Fruit fly (Drosophila melanogaster) whole organism, wandering third instar larva: ENCODE results near the gene CG34056.
A peak's percentile ranks its signal among the peaks of the same experiment; 100 is the strongest.
"Not testable (repeated sequence)": the region's sequence is repeated elsewhere in the genome, so short reads cannot be mapped to it uniquely, and the experiment has no call there.

Experiments used
- Abd-B ChIP-seq: fragments of >200 bp; optimal IDR thresholded peaks from 2 replicates; lab custom pipeline; 2017; ENCODE audit warnings: missing biosample characterization, missing genetic modification characterization
- CG32264 ChIP-seq: fragments of 200-800 bp; sonication (Bioruptor generic); optimal IDR thresholded peaks from 2 replicates; lab custom pipeline; 2016; ENCODE audit warnings: missing biosample characterization, missing genetic modification characterization
- CG9705 ChIP-seq: fragments of 200-800 bp; sonication (Bioruptor generic); optimal IDR thresholded peaks from 2 replicates; lab custom pipeline; 2018; ENCODE audit warnings: missing biosample characterization, mild to moderate bottlenecking, missing genetic modification characterization
- CrebA ChIP-seq: fragments of 200-800 bp; sonication (Bioruptor generic); optimal IDR thresholded peaks from 2 replicates; lab custom pipeline; 2016; ENCODE audit warnings: missing biosample characterization, mild to moderate bottlenecking, missing genetic modification characterization, borderline replicate concordance
- Dfd ChIP-seq: fragments of >200 bp; optimal IDR thresholded peaks from 2 replicates; lab custom pipeline; 2017; ENCODE audit warnings: missing biosample characterization, missing genetic modification characterization
- Dif ChIP-seq: fragments of 200-275, 200-300 bp; sonication (Bioruptor generic); optimal IDR thresholded peaks from 2 replicates; lab custom pipeline; 2018; ENCODE audit warnings: missing biosample characterization, missing genetic modification characterization; ENCODE audit not compliant: partially characterized antibody
- GATAd ChIP-seq: sonication (Bioruptor generic); optimal IDR thresholded peaks from 2 replicates; lab custom pipeline; 2016; ENCODE audit warnings: missing biosample characterization, missing genetic modification characterization
- HLH106 ChIP-seq: fragments of 200-800 bp; optimal IDR thresholded peaks from 3 replicates; lab custom pipeline; 2019; ENCODE audit warnings: missing biosample characterization, mild to moderate bottlenecking, missing genetic modification characterization, moderate library complexity
- Hnf4 ChIP-seq: fragments of 200-800 bp; sonication (Bioruptor generic); optimal IDR thresholded peaks from 2 replicates; lab custom pipeline; 2016; ENCODE audit warnings: missing biosample characterization, mild to moderate bottlenecking, missing genetic modification characterization
- Hr78 ChIP-seq: fragments of >200 bp; optimal IDR thresholded peaks from 2 replicates; lab custom pipeline; 2017; ENCODE audit warnings: missing biosample characterization, missing genetic modification characterization
- Hr83 ChIP-seq: fragments of 200-300 bp; sonication (Bioruptor generic); optimal IDR thresholded peaks from 2 replicates; lab custom pipeline; 2016; ENCODE audit warnings: missing biosample characterization, mild to moderate bottlenecking, missing genetic modification characterization, moderate library complexity; ENCODE audit not compliant: poor library complexity, severe bottlenecking
- Jra ChIP-seq: sonication (Bioruptor generic); optimal IDR thresholded peaks from 2 replicates; lab custom pipeline; 2016; ENCODE audit warnings: missing biosample characterization, missing genetic modification characterization
- Mio ChIP-seq: sonication (Bioruptor generic); optimal IDR thresholded peaks from 2 replicates; lab custom pipeline; 2016; ENCODE audit warnings: missing biosample characterization, missing genetic modification characterization
- Myc ChIP-seq: fragments of >200 bp; optimal IDR thresholded peaks from 2 replicates; lab custom pipeline; 2017
- N ChIP-seq: fragments of >200 bp; optimal IDR thresholded peaks from 2 replicates; lab custom pipeline; 2018; ENCODE audit warnings: missing biosample characterization, missing external identifiers, missing genetic modification characterization
- OdsH ChIP-seq: fragments of 200-800 bp; sonication (Bioruptor generic); optimal IDR thresholded peaks from 2 replicates; lab custom pipeline; 2016; ENCODE audit warnings: missing biosample characterization, mild to moderate bottlenecking, missing genetic modification characterization
- Rel ChIP-seq, 2 experiments: fragments of 200-800 bp; sonication (Bioruptor generic) in 1 of 2; optimal IDR thresholded peaks; 2 replicates in 1 of 2; 3 replicates in 1 of 2; lab custom pipeline; 2016 to 2019; ENCODE audit warnings: mild to moderate bottlenecking in 2 of 2, missing biosample characterization in 2 of 2, missing genetic modification characterization in 2 of 2, moderate library complexity in 1 of 2
- Sp1 ChIP-seq: fragments of 200-800 bp; sonication (Bioruptor generic); optimal IDR thresholded peaks from 3 replicates; lab custom pipeline; 2019; ENCODE audit warnings: missing biosample characterization, mild to moderate bottlenecking, missing genetic modification characterization, moderate library complexity
- Vsx2 ChIP-seq: fragments of 200-300, 225-300 bp; sonication (Bioruptor generic); optimal IDR thresholded peaks from 2 replicates; lab custom pipeline; 2018; ENCODE audit warnings: missing biosample characterization, missing genetic modification characterization; ENCODE audit not compliant: partially characterized antibody
- br ChIP-seq: fragments of 200-800 bp; sonication (Bioruptor generic); optimal IDR thresholded peaks from 2 replicates; lab custom pipeline; 2016; ENCODE audit warnings: missing biosample characterization, missing genetic modification characterization
- brk ChIP-seq: fragments of 200-800 bp; sonication (Bioruptor generic); optimal IDR thresholded peaks from 2 replicates; lab custom pipeline; 2016; ENCODE audit warnings: missing biosample characterization, mild to moderate bottlenecking, missing genetic modification characterization
- dl ChIP-seq, 2 experiments: fragments of 175-275, 200-275 bp in 1 of 2; fragments of 200-275 bp in 1 of 2; sonication (Bioruptor generic); optimal IDR thresholded peaks; lab custom pipeline; 2018; ENCODE audit warnings: mild to moderate bottlenecking in 2 of 2, missing biosample characterization in 2 of 2, missing genetic modification characterization in 2 of 2, moderate library complexity in 2 of 2; ENCODE audit not compliant: partially characterized antibody in 2 of 2, insufficient read depth in 1 of 2
- dmrt93B ChIP-seq: fragments of 200-800 bp; sonication (Bioruptor generic); optimal IDR thresholded peaks from 2 replicates; lab custom pipeline; 2018; ENCODE audit warnings: missing biosample characterization, mild to moderate bottlenecking, missing genetic modification characterization
- dsf ChIP-seq: sonication (Bioruptor generic); optimal IDR thresholded peaks from 2 replicates; lab custom pipeline; 2016; ENCODE audit warnings: missing biosample characterization, missing genetic modification characterization, borderline replicate concordance
- ey ChIP-seq: fragments of 200-800 bp; sonication (Bioruptor generic); optimal IDR thresholded peaks from 2 replicates; lab custom pipeline; 2016; ENCODE audit warnings: missing biosample characterization, missing genetic modification characterization
- foxo ChIP-seq, 2 experiments: fragments of 200-800 bp; sonication (Bioruptor generic); optimal IDR thresholded peaks; 2 replicates in 1 of 2; 3 replicates in 1 of 2; lab custom pipeline; 2016 to 2017; ENCODE audit warnings: missing biosample characterization in 2 of 2, missing genetic modification characterization in 2 of 2
- fru ChIP-seq: fragments of 200-800 bp; sonication (Bioruptor generic); optimal IDR thresholded peaks from 3 replicates; lab custom pipeline; 2016; ENCODE audit warnings: missing biosample characterization, mild to moderate bottlenecking, missing genetic modification characterization
- h ChIP-seq: fragments of 200-800 bp; sonication (Bioruptor generic); optimal IDR thresholded peaks from 3 replicates; lab custom pipeline; 2016; ENCODE audit warnings: missing biosample characterization, mild to moderate bottlenecking, missing genetic modification characterization
- jim ChIP-seq: fragments of 175-275, 200-325 bp; sonication (Bioruptor generic); optimal IDR thresholded peaks from 2 replicates; lab custom pipeline; 2016; ENCODE audit warnings: missing biosample characterization, mild to moderate bottlenecking, missing genetic modification characterization
- lola ChIP-seq: fragments of >200 bp; optimal IDR thresholded peaks from 2 replicates; lab custom pipeline; 2017; ENCODE audit warnings: missing biosample characterization, missing genetic modification characterization
- pan ChIP-seq: fragments of >200 bp; optimal IDR thresholded peaks from 2 replicates; lab custom pipeline; 2017
- psq ChIP-seq: fragments of 200-800 bp; sonication (Bioruptor generic); optimal IDR thresholded peaks from 3 replicates; lab custom pipeline; 2017; ENCODE audit warnings: missing biosample characterization, mild to moderate bottlenecking, missing genetic modification characterization, moderate library complexity
- rgr ChIP-seq: fragments of 200-800 bp; sonication (Bioruptor generic); optimal IDR thresholded peaks from 3 replicates; lab custom pipeline; 2016; ENCODE audit warnings: missing biosample characterization, mild to moderate bottlenecking, missing genetic modification characterization
- sage ChIP-seq: fragments of 200-800 bp; sonication (Bioruptor generic); optimal IDR thresholded peaks from 2 replicates; lab custom pipeline; 2016; ENCODE audit warnings: missing biosample characterization, mild to moderate bottlenecking, missing genetic modification characterization
- sv ChIP-seq: fragments of 200-800 bp; sonication (Bioruptor generic); optimal IDR thresholded peaks from 3 replicates; lab custom pipeline; 2016; ENCODE audit warnings: missing biosample characterization, missing genetic modification characterization
- tai ChIP-seq: sonication (Bioruptor generic); optimal IDR thresholded peaks from 2 replicates; lab custom pipeline; 2016; ENCODE audit warnings: missing biosample characterization, missing genetic modification characterization
- usp ChIP-seq: fragments of >200 bp; optimal IDR thresholded peaks from 2 replicates; lab custom pipeline; 2017; ENCODE audit warnings: missing biosample characterization, missing genetic modification characterization
- woc ChIP-seq: sonication (Bioruptor generic); optimal IDR thresholded peaks from 2 replicates; lab custom pipeline; 2016; ENCODE audit warnings: missing biosample characterization, mild to moderate bottlenecking, missing genetic modification characterization

CG34056 gene

DNA sequence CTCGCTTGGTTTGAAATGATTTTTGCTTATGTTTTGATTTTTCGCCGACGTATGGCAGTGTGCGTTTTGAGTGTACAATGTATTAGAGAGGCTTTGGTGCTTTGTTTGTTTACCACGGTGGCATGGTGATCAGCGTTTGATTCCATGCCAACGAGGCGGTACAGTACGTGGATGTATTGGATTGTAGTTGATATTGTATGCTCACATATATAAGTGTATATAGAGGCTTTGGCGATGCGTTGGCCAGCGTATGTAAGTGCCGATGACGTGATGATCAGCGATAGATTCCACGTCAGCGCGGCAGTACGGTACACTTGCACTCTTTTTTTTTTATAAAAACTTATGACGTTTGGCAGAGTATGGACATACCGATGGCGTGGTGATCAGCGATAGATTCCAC lies 30.7 kb upstream of the CG34056 start, which contains the start of gene CG12502:
CG12502 (plus strand) TSS at position 301 of the 400 bp plus-strand sequence.
- not testable (repeated sequence) for TF ChIP-seq CG9705, br, ey (GFP tag; lab: Kevin White, UChicago)

DNA sequence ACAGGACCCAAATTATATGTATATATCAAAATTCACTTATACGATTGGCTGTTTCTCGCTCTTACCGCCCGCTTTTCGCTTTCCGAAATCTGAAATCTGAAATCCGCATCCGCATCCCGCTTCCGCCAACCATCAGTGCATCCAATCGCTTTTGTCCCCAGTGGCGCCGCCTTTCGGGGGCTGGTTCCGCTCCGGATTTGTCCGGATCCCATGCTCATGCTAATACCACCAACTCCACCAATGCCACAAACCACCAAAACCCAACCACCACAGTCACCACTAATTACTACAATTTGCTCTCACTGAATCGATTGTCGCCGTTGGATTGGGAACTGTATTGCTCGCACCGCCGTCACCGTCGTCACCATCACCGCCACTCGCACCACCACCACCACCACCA lies 27.0 kb upstream of the CG34056 start:
- TF ChIP-seq Jra (GFP tag; lab: Kevin White, UChicago) (no peak), sage (no peak), OdsH (GFP tag; lab: Kevin White, UChicago) (no peak), ey (GFP tag; lab: Kevin White, UChicago) (no peak), Hr78 (GFP tag; lab: Kevin White, UChicago) (no peak), Myc (no peak), psq (GFP tag; lab: Kevin White, UChicago) (no peak), Dfd (GFP tag; lab: Kevin White, UChicago) (no peak), CG9705 (GFP tag; lab: Kevin White, UChicago) (no peak), N (GFP tag; lab: Kevin White, UChicago) (no peak), brk (no peak), lola (GFP tag; lab: Kevin White, UChicago) (no peak), pan (lab: Kevin White, UChicago) (no peak), dl (GFP tag; optimal IDR thresholded peaks at IDR 0.05; lab: Kevin White, UChicago; ENCODE audit: insufficient read depth in 1 of 2, partially characterized antibody in 2 of 2) (no peak)

DNA sequence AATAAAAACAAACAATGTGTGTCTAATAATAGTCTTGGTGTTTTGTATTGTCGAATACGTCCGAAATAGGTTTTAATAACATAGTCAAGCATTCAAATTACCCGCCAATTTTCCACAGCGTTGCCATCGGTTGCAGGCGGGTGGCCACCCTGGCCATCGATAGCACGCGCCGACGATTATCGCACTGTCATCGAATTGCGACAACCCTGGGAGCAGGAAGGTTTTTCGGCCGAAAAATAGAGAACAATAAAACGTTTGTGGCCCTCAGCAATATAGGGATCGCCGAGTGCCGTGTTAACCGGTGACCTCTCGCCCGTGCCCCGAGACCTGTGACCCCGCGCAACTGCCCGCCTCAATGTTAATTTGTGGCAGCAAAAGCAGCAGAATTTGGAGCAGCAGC lies 24.0 kb upstream of the CG34056 start, which contains the start of gene Usp10:
Usp10 (plus strand) TSS at position 187 of the 400 bp plus-strand sequence.
- no peak for TF ChIP-seq Rel (GFP tag; optimal IDR thresholded peaks at IDR 0.05; lab: Kevin White, UChicago)
- peak; percentile 68 for TF ChIP-seq Rel (tag; optimal IDR thresholded peaks at IDR 0.05; lab: Kevin White, UChicago)
- TF ChIP-seq foxo (GFP tag; optimal IDR thresholded peaks at IDR 0.05; lab: Kevin White, UChicago), result no peak
- no peak for TF ChIP-seq Vsx2 (GFP tag; lab: Kevin White, UChicago)

DNA sequence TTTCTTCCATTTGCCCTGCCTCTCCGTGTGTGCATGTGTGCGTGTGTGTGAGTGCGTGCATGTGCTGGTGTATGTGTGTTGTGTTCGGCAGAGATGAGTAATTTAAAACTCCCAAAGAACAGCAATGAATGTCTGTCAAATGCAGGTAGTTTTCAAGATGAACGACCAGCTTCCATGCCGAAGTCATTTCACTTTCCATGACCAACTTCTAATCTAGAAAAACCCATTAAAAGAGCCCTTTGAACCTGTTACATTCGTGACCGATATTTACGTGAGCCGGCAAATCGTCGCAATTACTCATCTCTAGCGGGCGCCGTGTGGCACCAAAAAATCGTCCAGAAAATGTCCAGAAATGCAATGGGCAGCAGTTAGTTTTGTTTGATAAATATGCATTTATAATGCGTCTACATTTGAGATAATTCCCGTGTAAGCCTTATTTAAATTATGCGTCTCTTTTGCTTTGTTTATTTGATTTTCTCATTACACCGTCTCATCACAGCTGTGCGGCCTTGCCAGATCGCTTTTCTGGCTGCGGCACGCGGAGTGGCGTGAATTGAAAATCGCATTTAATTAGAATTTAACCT lies 23.3 kb upstream of the CG34056 start:
- TF ChIP-seq Dfd (GFP tag; lab: Kevin White, UChicago) (peak; percentile 51), sage (no peak), dl (GFP tag; optimal IDR thresholded peaks at IDR 0.05; lab: Kevin White, UChicago; ENCODE audit: insufficient read depth in 1 of 2, partially characterized antibody in 2 of 2) (no peak), br (GFP tag; lab: Kevin White, UChicago) (peak; percentile 39), dmrt93B (GFP tag; lab: Kevin White, UChicago) (peak; percentile 6), lola (GFP tag; lab: Kevin White, UChicago) (no peak), woc (GFP tag; lab: Kevin White, UChicago) (peak; percentile 74), psq (GFP tag; lab: Kevin White, UChicago) (peak; percentile 60), Myc (peak; percentile 54), h (peak; percentile 73), Vsx2 (GFP tag; lab: Kevin White, UChicago) (no peak), pan (lab: Kevin White, UChicago) (no peak), Hr83 (GFP tag; lab: Kevin White, UChicago) (no peak), Dif (GFP tag; lab: Kevin White, UChicago) (no peak), CG32264 (GFP tag; lab: Kevin White, UChicago) (no peak), N (GFP tag; lab: Kevin White, UChicago) (peak; percentile 36), Mio (GFP tag; lab: Kevin White, UChicago) (no peak), Hr78 (GFP tag; lab: Kevin White, UChicago) (no peak), dsf (GFP tag; lab: Kevin White, UChicago) (no peak), CG9705 (GFP tag; lab: Kevin White, UChicago) (peak; percentile 47), jim (GFP tag; lab: Kevin White, UChicago) (no peak), Abd-B (GFP tag; lab: Kevin White, UChicago) (no peak), OdsH (GFP tag; lab: Kevin White, UChicago) (peak; percentile 10), Sp1 (GFP tag; lab: Kevin White, UChicago) (peak; percentile 37), CrebA (no peak), ey (GFP tag; lab: Kevin White, UChicago) (peak; percentile 67), foxo (GFP tag; optimal IDR thresholded peaks at IDR 0.05; lab: Kevin White, UChicago) (peak in 1 of 2 experiments; percentile 70), brk (no peak), rgr (peak; percentile 60), tai (GFP tag; lab: Kevin White, UChicago) (no peak), HLH106 (tag; lab: Kevin White, UChicago) (peak; percentile 63), Rel (GFP tag; optimal IDR thresholded peaks at IDR 0.05; lab: Kevin White, UChicago) (no peak), Rel (tag; optimal IDR thresholded peaks at IDR 0.05; lab: Kevin White, UChicago) (no peak), fru (GFP tag; lab: Kevin White, UChicago) (peak; percentile 49), Hnf4 (GFP tag; lab: Kevin White, UChicago) (peak; percentile 67), Jra (GFP tag; lab: Kevin White, UChicago) (peak; percentile 3), usp (GFP tag; lab: Kevin White, UChicago) (no peak), sv (peak; percentile 38), GATAd (GFP tag; lab: Kevin White, UChicago) (no peak)
